Worm (Caenorhabditis elegans) whole organism, L4 larva: ENCODE measurements around the gene ZC155.2.

ENCODE experiments used
- D1046.2 ChIP-seq: fragments of 200-800 bp; sonication (Bioruptor generic); IDR thresholded peaks from 2 replicates; pipeline ENCODE4 v1.3.6; 2022; ENCODE audit warnings: missing genetic modification characterization, missing compliant biosample characterization
- F10B5.3 ChIP-seq: sonication (generic microtip); optimal IDR thresholded peaks from 2 replicates; lab custom pipeline; 2016; ENCODE audit warnings: mild to moderate bottlenecking, missing genetic modification characterization, missing compliant biosample characterization
- F37D6.2 ChIP-seq: sonication (generic microtip); optimal IDR thresholded peaks from 2 replicates; lab custom pipeline; 2016; ENCODE audit warnings: mild to moderate bottlenecking, missing genetic modification characterization, missing compliant biosample characterization
- T20F7.1 ChIP-seq: fragments of 200-800 bp; sonication (Bioruptor generic); optimal IDR thresholded peaks from 2 replicates; lab custom pipeline; 2018; ENCODE audit warnings: mild to moderate bottlenecking, missing genetic modification characterization, missing compliant biosample characterization
- aha-1 ChIP-seq: fragments of 150-350 bp; peaks from one replicate; lab custom pipeline; 2014; ENCODE audit warnings: missing biosample characterization, missing genetic modification characterization
- ceh-20 ChIP-seq: fragments of 200-800 bp; sonication (Bioruptor generic); IDR thresholded peaks from 2 replicates; pipeline ENCODE4 v1.3.6; 2022; ENCODE audit warnings: missing genetic modification reagents, missing genetic modification characterization, missing compliant biosample characterization
- ceh-82 ChIP-seq: sonication (generic microtip); optimal IDR thresholded peaks from 2 replicates; lab custom pipeline; 2017; ENCODE audit warnings: missing biosample characterization, missing genetic modification characterization
- ctbp-1 ChIP-seq: fragments of 200-800 bp; sonication (Bioruptor generic); IDR thresholded peaks from 2 replicates; pipeline ENCODE4 v1.3.6; 2022; ENCODE audit warnings: missing genetic modification reagents, missing genetic modification characterization, missing compliant biosample characterization
- daf-12 ChIP-seq: fragments of 150-350 bp; optimal IDR thresholded peaks from 2 replicates; lab custom pipeline; 2014; ENCODE audit warnings: missing biosample characterization, missing genetic modification reagents, missing genetic modification characterization
- daf-8 ChIP-seq: fragments of 200-800 bp; sonication (Bioruptor generic); IDR thresholded peaks from 2 replicates; pipeline ENCODE4 v1.3.6; 2022; ENCODE audit warnings: missing genetic modification characterization, missing compliant biosample characterization
- dmd-6 ChIP-seq: fragments of 200-800 bp; sonication (Bioruptor generic); IDR thresholded peaks from 2 replicates; pipeline ENCODE4 v1.3.6; 2022; ENCODE audit warnings: missing genetic modification reagents, missing genetic modification characterization, missing compliant biosample characterization
- dmd-8 ChIP-seq: fragments of 200-800 bp; sonication (Bioruptor generic); IDR thresholded peaks from 2 replicates; pipeline ENCODE4 v1.3.6; 2022; ENCODE audit warnings: missing genetic modification characterization, missing compliant biosample characterization
- dmd-9 ChIP-seq: fragments of 200-800 bp; sonication (Bioruptor generic); IDR thresholded peaks from 2 replicates; pipeline ENCODE4 v1.3.6; 2022; ENCODE audit warnings: missing genetic modification reagents, missing genetic modification characterization, missing compliant biosample characterization
- dpl-1 ChIP-seq: fragments of 150-350 bp; optimal IDR thresholded peaks from 2 replicates; lab custom pipeline; 2014; ENCODE audit warnings: missing biosample characterization, missing genetic modification reagents, missing genetic modification characterization
- egl-43 ChIP-seq: fragments of 200-800 bp; sonication (Bioruptor generic); IDR thresholded peaks from 2 replicates; pipeline ENCODE4 v1.3.6; 2022; ENCODE audit warnings: missing genetic modification reagents, missing genetic modification characterization, missing compliant biosample characterization
- hif-1 ChIP-seq, 2 experiments: sonication (generic microtip); optimal IDR thresholded peaks; 2 replicates each; lab custom pipeline; 2016 to 2017; ENCODE audit warnings: missing compliant biosample characterization in 2 of 2, missing genetic modification characterization in 2 of 2, missing genetic modification reagents in 2 of 2, missing genotype in 2 of 2, mild to moderate bottlenecking in 1 of 2
- hmg-1.1 ChIP-seq: fragments of 200-800 bp; sonication (Bioruptor generic); IDR thresholded peaks from 2 replicates; pipeline ENCODE4 v1.3.6; 2022; ENCODE audit warnings: missing genetic modification reagents, missing genetic modification characterization, missing compliant biosample characterization
- jun-1 ChIP-seq: fragments of 150-350 bp; optimal IDR thresholded peaks from 2 replicates; lab custom pipeline; 2014; ENCODE audit warnings: missing biosample characterization, missing genetic modification reagents, missing genetic modification characterization
- lim-7 ChIP-seq: fragments of 200-800 bp; sonication (Bioruptor generic); IDR thresholded peaks from 2 replicates; pipeline ENCODE4 v1.3.6; 2022; ENCODE audit warnings: missing genetic modification characterization, missing compliant biosample characterization
- lin-38 ChIP-seq: fragments of 200-800 bp; sonication (Bioruptor generic); IDR thresholded peaks from 2 replicates; pipeline ENCODE4 v1.3.6; 2022; ENCODE audit warnings: missing genetic modification reagents, missing genetic modification characterization, missing compliant biosample characterization
- madf-9 ChIP-seq: fragments of 200-800 bp; sonication (Bioruptor generic); conservative IDR thresholded peaks from 2 replicates; pipeline ENCODE4 v1.3.6; 2022; ENCODE audit warnings: missing genetic modification reagents, missing genetic modification characterization, missing compliant biosample characterization
- mdl-1 ChIP-seq, 2 experiments: fragments of 150-350 bp in 1 of 2; sonication (generic microtip) in 1 of 2; optimal IDR thresholded peaks; 2 replicates each; lab custom pipeline; 2014 to 2017; ENCODE audit warnings: missing biosample characterization in 2 of 2, missing genetic modification characterization in 2 of 2
- mep-1 ChIP-seq: fragments of 150-350 bp; sonication (generic microtip); optimal IDR thresholded peaks from 3 replicates; lab custom pipeline; 2014; ENCODE audit warnings: missing biosample characterization, missing genetic modification characterization
- mes-2 ChIP-seq: sonication (generic microtip); optimal IDR thresholded peaks from 2 replicates; lab custom pipeline; 2016; ENCODE audit warnings: missing genotype, mild to moderate bottlenecking, missing genetic modification characterization, missing compliant biosample characterization; ENCODE audit not compliant: poor library complexity, severe bottlenecking
- mxl-2 ChIP-seq: fragments of 200-800 bp; sonication (Bioruptor generic); conservative IDR thresholded peaks from 2 replicates; pipeline ENCODE4 v1.3.6; 2022; ENCODE audit warnings: missing genetic modification reagents, missing genetic modification characterization, missing compliant biosample characterization
- nhr-111 ChIP-seq: fragments of 200-800 bp; sonication (Bioruptor generic); optimal IDR thresholded peaks from 2 replicates; lab custom pipeline; 2018; ENCODE audit warnings: mild to moderate bottlenecking, missing genetic modification characterization, missing compliant biosample characterization
- nhr-41 ChIP-seq: fragments of 200-800 bp; sonication (Bioruptor generic); IDR thresholded peaks from 2 replicates; pipeline ENCODE4 v1.3.6; 2022; ENCODE audit warnings: missing genetic modification reagents, missing genetic modification characterization, missing compliant biosample characterization
- nhr-6 ChIP-seq: fragments of 150-350 bp; optimal IDR thresholded peaks from 2 replicates; lab custom pipeline; 2014; ENCODE audit warnings: missing biosample characterization, missing genetic modification characterization
- nhr-77 ChIP-seq: fragments of 150-350 bp; optimal IDR thresholded peaks from 2 replicates; lab custom pipeline; 2014; ENCODE audit warnings: missing biosample characterization, missing genetic modification characterization
- pqm-1 ChIP-seq: sonication (generic microtip); optimal IDR thresholded peaks from 2 replicates; lab custom pipeline; 2017; ENCODE audit warnings: missing biosample characterization, missing genetic modification characterization
- rbr-2 ChIP-seq: sonication (generic microtip); optimal IDR thresholded peaks from 2 replicates; lab custom pipeline; 2016; ENCODE audit warnings: missing genotype, missing genetic modification characterization, missing compliant biosample characterization
- saeg-2 ChIP-seq: fragments of 200-800 bp; sonication (Bioruptor generic); IDR thresholded peaks from 2 replicates; pipeline ENCODE4 v1.3.6; 2022; ENCODE audit warnings: missing genetic modification reagents, missing genetic modification characterization, missing compliant biosample characterization
- skn-1 ChIP-seq: fragments of 150-350 bp; optimal IDR thresholded peaks from 2 replicates; lab custom pipeline; 2014; ENCODE audit warnings: missing biosample characterization, missing genetic modification characterization
- spr-1 ChIP-seq: sonication (generic microtip); optimal IDR thresholded peaks from 2 replicates; lab custom pipeline; 2016; ENCODE audit warnings: mild to moderate bottlenecking, missing genetic modification characterization, missing compliant biosample characterization
- spr-3 ChIP-seq: fragments of 200-800 bp; sonication (Bioruptor generic); optimal IDR thresholded peaks from 2 replicates; lab custom pipeline; 2018; ENCODE audit warnings: mild to moderate bottlenecking, missing genetic modification characterization, missing compliant biosample characterization
- unc-39 ChIP-seq: sonication (generic microtip); optimal IDR thresholded peaks from 2 replicates; lab custom pipeline; 2017; ENCODE audit warnings: missing biosample characterization, missing genetic modification characterization
- unc-62 ChIP-seq, 3 experiments: fragments of 150-350 bp in 1 of 3; sonication (generic microtip); optimal IDR thresholded peaks in 2 of 3; peaks in 1 of 3; 1 replicate in 1 of 3; 2 replicates in 2 of 3; lab custom pipeline; 2014 to 2017; ENCODE audit warnings: missing biosample characterization in 3 of 3, missing genetic modification characterization in 3 of 3, missing genetic modification reagents in 3 of 3, missing genotype in 1 of 3
- zag-1 ChIP-seq: fragments of 150-350 bp; optimal IDR thresholded peaks from 2 replicates; lab custom pipeline; 2014; ENCODE audit warnings: missing biosample characterization, missing genetic modification characterization
- zfp-2 ChIP-seq: sonication (generic microtip); optimal IDR thresholded peaks from 2 replicates; lab custom pipeline; 2016; ENCODE audit warnings: mild to moderate bottlenecking, missing genetic modification characterization, missing compliant biosample characterization

The ZC155.2 gene

DNA sequence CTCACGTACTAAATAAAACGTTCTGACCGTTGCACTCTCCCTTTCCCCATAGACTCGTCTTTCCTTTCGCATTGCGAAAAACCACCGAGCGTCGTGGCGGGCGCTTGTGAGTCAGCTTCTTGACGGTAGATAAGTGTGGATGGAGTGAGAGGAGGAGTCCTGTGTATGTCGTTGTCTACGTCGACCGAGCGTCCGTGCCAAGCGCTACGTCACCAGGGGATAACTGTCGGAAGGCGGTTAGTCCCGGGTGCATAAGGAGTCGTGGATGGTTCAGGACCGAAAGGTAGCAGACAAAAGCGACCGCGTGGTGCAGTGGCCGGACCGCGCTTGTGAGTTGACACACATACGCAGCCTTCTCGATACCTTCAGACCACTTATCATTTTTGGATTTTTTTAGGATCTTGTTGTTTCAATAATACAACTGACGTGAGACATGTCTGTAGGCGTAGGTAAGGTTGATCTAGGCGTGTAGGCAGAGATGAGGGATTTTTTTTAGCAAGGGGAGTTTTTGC lies 7.6 kb upstream of the ZC155.2 start (continued):
- 0 out of 2 replicates have a peak, but pooled peaks have one; percentile 49 for TF ChIP-seq D1046.2 (GFP tag; lab: Robert Waterston, UW)
- peak; percentile 57 for TF ChIP-seq F37D6.2 (tag; lab: Kevin White, UChicago)
- TF ChIP-seq nhr-41 (GFP tag; lab: Robert Waterston, UW): peak; percentile 71
- TF ChIP-seq zfp-2 (tag; lab: Kevin White, UChicago): peak; percentile 11
- TF ChIP-seq mdl-1 (tag; optimal IDR thresholded peaks at IDR 0.05; lab: Kevin White, UChicago): peak in 1 of 2 experiments; percentile 40
- peak; percentile 84 for TF ChIP-seq ctbp-1 (GFP tag; lab: Robert Waterston, UW)
- 0 out of 2 replicates have a peak, but pooled peaks have one; percentile 59 for TF ChIP-seq saeg-2 (GFP tag; lab: Robert Waterston, UW)
- TF ChIP-seq mxl-2: 0 out of 2 replicates have a peak, but pooled peaks have one; percentile 18
- peak; percentile 74 for TF ChIP-seq dmd-6 (GFP tag; lab: Robert Waterston, UW)
- TF ChIP-seq lin-38 (GFP tag; lab: Robert Waterston, UW): peak; percentile 80
- peak; percentile 78 for TF ChIP-seq spr-1 (tag; lab: Kevin White, UChicago)
- TF ChIP-seq lim-7: peak; percentile 57; the same call in 1 of the 2 replicates
- peak; percentile 14 for TF ChIP-seq aha-1 (tag; lab: Kevin White, UChicago)
- TF ChIP-seq T20F7.1 (GFP tag; lab: Kevin White, UChicago): peak; percentile 52
- TF ChIP-seq spr-3 (GFP tag; lab: Kevin White, UChicago): peak; percentile 76
- TF ChIP-seq hmg-1.1 (GFP tag; lab: Robert Waterston, UW): peak; percentile 81; the same call in 1 of the 2 replicates
- TF ChIP-seq hif-1 (tag; optimal IDR thresholded peaks at IDR 0.05; lab: Kevin White, UChicago): peak; percentile 41 to 62
- TF ChIP-seq nhr-77 (tag; lab: Kevin White, UChicago): peak; percentile 27
- peak; percentile 76 for TF ChIP-seq mep-1 (tag; lab: Kevin White, UChicago)
- TF ChIP-seq nhr-111: peak; percentile 35
- peak; percentile 67 for TF ChIP-seq F10B5.3 (tag; lab: Kevin White, UChicago)
- TF ChIP-seq dmd-9: 0 out of 2 replicates have a peak, but pooled peaks have one; percentile 8
- TF ChIP-seq daf-8 (GFP tag; lab: Robert Waterston, UW): peak; percentile 88; the same call in 1 of the 2 replicates
- peak; percentile 64 for TF ChIP-seq madf-9 (GFP tag; lab: Robert Waterston, UW)
- TF ChIP-seq mes-2: peak; percentile 23
- TF ChIP-seq ceh-20 (GFP tag; lab: Robert Waterston, UW): peak; percentile 78; the same call in 1 of the 2 replicates
- TF ChIP-seq nhr-6 (tag; lab: Kevin White, UChicago): peak; percentile 29
- peak; percentile 45 for TF ChIP-seq jun-1
- peak; percentile 78 for TF ChIP-seq rbr-2 (tag; lab: Kevin White, UChicago)
- TF ChIP-seq dpl-1 (GFP tag; lab: Kevin White, UChicago): peak; percentile 41

DNA sequence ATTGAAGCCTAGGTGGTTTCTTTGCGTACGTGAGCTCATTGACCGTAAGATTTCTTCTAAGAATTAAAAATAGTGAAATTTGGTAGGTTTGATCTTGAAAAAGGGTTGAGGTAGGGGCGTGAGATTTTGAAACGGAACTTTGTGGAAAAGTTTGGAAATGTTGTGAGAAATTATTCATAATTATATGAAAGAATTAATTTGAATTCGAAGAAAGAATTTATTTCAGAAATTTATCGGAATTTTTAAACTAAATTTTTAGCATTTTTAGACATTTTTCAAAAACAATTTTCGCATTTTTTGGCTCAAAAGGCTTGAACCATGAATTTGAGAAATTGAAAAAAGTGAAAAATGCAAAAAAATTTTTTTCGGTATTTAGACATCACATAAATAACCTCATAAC lies 4.6 kb upstream of the ZC155.2 start:
- TF ChIP-seq unc-62 (GFP tag; optimal IDR thresholded peaks at IDR 0.05 in 1 of 2; lab: Kevin White, UChicago) (peak in 1 of 2 experiments; percentile 90), unc-62 (tag; optimal IDR thresholded peaks at IDR 0.05; lab: Kevin White, UChicago) (no peak), zag-1 (tag; lab: Kevin White, UChicago) (no peak), ceh-82 (tag; lab: Kevin White, UChicago) (no peak), daf-12 (no peak)

DNA sequence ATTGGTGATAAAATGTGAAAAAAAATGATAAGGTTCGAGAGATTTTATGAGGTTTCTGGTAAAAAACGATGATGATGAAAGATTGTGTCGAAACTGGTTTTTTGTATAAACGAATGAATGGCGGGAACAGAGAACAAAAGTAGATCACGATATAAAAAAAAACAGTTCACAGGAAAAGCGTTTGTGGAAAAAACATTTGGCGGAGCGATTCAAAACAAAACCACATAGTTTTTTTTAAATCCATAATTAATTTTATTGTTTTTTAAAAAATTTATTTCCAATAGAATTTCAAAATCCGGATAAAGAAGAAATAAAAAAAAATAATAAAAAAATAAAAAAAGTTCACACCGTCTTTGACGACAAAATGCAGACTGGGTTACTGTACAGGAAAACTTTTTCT lies 3.4 kb upstream of the ZC155.2 start, which contains the start of gene ZC155.4:
Gene ZC155.4, minus strand, starts transcription at position 101 of the 400 bp plus-strand sequence.
- TF ChIP-seq T20F7.1 (GFP tag; lab: Kevin White, UChicago) (no peak), skn-1 (tag; lab: Kevin White, UChicago) (no peak), egl-43 (GFP tag; lab: Robert Waterston, UW) (no peak), pqm-1 (tag; lab: Kevin White, UChicago) (no peak), dpl-1 (GFP tag; lab: Kevin White, UChicago) (no peak), dmd-8 (GFP tag; lab: Robert Waterston, UW) (no peak), madf-9 (GFP tag; lab: Robert Waterston, UW) (no peak), ctbp-1 (GFP tag; lab: Robert Waterston, UW) (no peak), unc-39 (tag; lab: Kevin White, UChicago) (no peak)
